Fruit fly (Drosophila melanogaster): Measurements from ENCODE around the gene Ugt302C1.

Gene Ugt302C1

dm6 chr3R:11153799-11154273 lies 3.1 kb upstream of the Ugt302C1 start, which contains the start of gene Ugt302K1 (continued):
- TF ChIP-seq CG7839 (tag; optimal IDR thresholded peaks at IDR 0.05): peak; percentile 47
- TF ChIP-seq zen2 (GFP tag; IDR thresholded peaks at IDR 0.05; ENCODE audit: partially characterized antibody): no peak
- no peak for TF ChIP-seq tup (GFP tag; optimal IDR thresholded peaks at IDR 0.05)
- TF ChIP-seq Bdp1 (GFP tag; optimal IDR thresholded peaks at IDR 0.05): no peak
- TF ChIP-seq GATAe (GFP tag; conservative IDR thresholded peaks at IDR 0.05): no peak
- no peak for TF ChIP-seq CG13123 (GFP tag; optimal IDR thresholded peaks at IDR 0.05)
- no peak for TF ChIP-seq CG8281 (tag; optimal IDR thresholded peaks at IDR 0.05)
- TF ChIP-seq CG7786 (GFP tag; optimal IDR thresholded peaks at IDR 0.05): no peak
- no peak for TF ChIP-seq CG10543 (GFP tag; optimal IDR thresholded peaks at IDR 0.05)
- peak; percentile 15 for TF ChIP-seq CG10147 (GFP tag; optimal IDR thresholded peaks at IDR 0.05)
- no peak for TF ChIP-seq pros (GFP tag; optimal IDR thresholded peaks at IDR 0.05)
- TF ChIP-seq psq (GFP tag; optimal IDR thresholded peaks at IDR 0.05): no peak
- TF ChIP-seq CG30431 (GFP tag; optimal IDR thresholded peaks at IDR 0.05): no peak
- no peak for TF ChIP-seq toy (GFP tag; IDR thresholded peaks at IDR 0.05)
- no peak for TF ChIP-seq Max (GFP tag; optimal IDR thresholded peaks at IDR 0.05)
- TF ChIP-seq Sox100B (GFP tag; optimal IDR thresholded peaks at IDR 0.05): no peak
- TF ChIP-seq sisA (GFP tag; IDR thresholded peaks at IDR 0.05): no peak
- 0 out of 2 replicates have a peak, but pooled peaks have one; percentile 30 for TF ChIP-seq CG11085 (GFP tag; IDR thresholded peaks at IDR 0.05)
- TF ChIP-seq ewg (GFP tag; optimal IDR thresholded peaks at IDR 0.05): no peak
- TF ChIP-seq ap (GFP tag; IDR thresholded peaks at IDR 0.05): no peak
- TF ChIP-seq crol (GFP tag; IDR thresholded peaks at IDR 0.05): no peak
- no peak for TF ChIP-seq CG31441 (GFP tag; IDR thresholded peaks at IDR 0.05)
- TF ChIP-seq cas (GFP tag; IDR thresholded peaks at IDR 0.05): no peak
- TF ChIP-seq corto (GFP tag; optimal IDR thresholded peaks at IDR 0.05): peak; percentile 57
- no peak for TF ChIP-seq Oaz (GFP tag; IDR thresholded peaks at IDR 0.05)
- no peak for TF ChIP-seq CG13894 (tag; optimal IDR thresholded peaks at IDR 0.05)
- peak; percentile 15 for TF ChIP-seq CG10274 (GFP tag; optimal IDR thresholded peaks at IDR 0.05)
- no peak for TF ChIP-seq CG13624 (GFP tag; optimal IDR thresholded peaks at IDR 0.05)
- TF ChIP-seq Hsf (GFP tag; optimal IDR thresholded peaks at IDR 0.05): no peak
- TF ChIP-seq CG10321 (GFP tag; IDR thresholded peaks at IDR 0.05): no peak
- no peak for TF ChIP-seq Hr39 (optimal IDR thresholded peaks at IDR 0.05)
- no peak for TF ChIP-seq gsb-n (tag; optimal IDR thresholded peaks at IDR 0.05)
- TF ChIP-seq CG10209 (GFP tag; optimal IDR thresholded peaks at IDR 0.05): no peak
- TF ChIP-seq CG14014 (GFP tag; IDR thresholded peaks at IDR 0.05): no peak
- no peak for TF ChIP-seq Dek (tag; optimal IDR thresholded peaks at IDR 0.05)
- TF ChIP-seq Mrtf (GFP tag; IDR thresholded peaks at IDR 0.05): no peak
- peak; percentile 73 for TF ChIP-seq D19A (tag; optimal IDR thresholded peaks at IDR 0.05)
- TF ChIP-seq cwo (GFP tag; optimal IDR thresholded peaks at IDR 0.05): peak; percentile 37
- no peak for TF ChIP-seq Gsc (GFP tag; IDR thresholded peaks at IDR 0.05)
- TF ChIP-seq CG2120 (GFP tag; optimal IDR thresholded peaks at IDR 0.05): peak; percentile 13
- no peak for TF ChIP-seq CG10654 (GFP tag; optimal IDR thresholded peaks at IDR 0.05)
- TF ChIP-seq H15 (GFP tag; IDR thresholded peaks at IDR 0.05): no peak
- peak; percentile 1 for TF ChIP-seq caup (GFP tag; optimal IDR thresholded peaks at IDR 0.05; ENCODE audit: severe bottlenecking)
- no peak for TF ChIP-seq CG30020 (tag; optimal IDR thresholded peaks at IDR 0.05)
- no peak for TF ChIP-seq CG3065 (GFP tag; optimal IDR thresholded peaks at IDR 0.05)
- TF ChIP-seq trh (GFP tag; optimal IDR thresholded peaks at IDR 0.05): no peak
- no peak for TF ChIP-seq Dref (GFP tag; IDR thresholded peaks at IDR 0.05)
- no peak for TF ChIP-seq CG11456 (GFP tag; IDR thresholded peaks at IDR 0.05)
- TF ChIP-seq CG2116 (GFP tag; optimal IDR thresholded peaks at IDR 0.05): no peak
- TF ChIP-seq Myb (GFP tag; optimal IDR thresholded peaks at IDR 0.05): no peak
- TF ChIP-seq MBD-R2 (GFP tag; IDR thresholded peaks at IDR 0.05): no peak
- TF ChIP-seq BtbVII (GFP tag; optimal IDR thresholded peaks at IDR 0.05): no peak
